Fruit fly (Drosophila melanogaster) whole organism, embryonic: ENCODE results near the gene Cpr65Av.
A peak's percentile ranks its signal among the peaks of the same experiment; 100 is the strongest.

Experiments used
- B-H2 ChIP-seq: fragments of 200-800 bp; sonication (Bioruptor generic); optimal IDR thresholded peaks from 2 replicates; lab custom pipeline; 2018; ENCODE audit warnings: missing biosample characterization, mild to moderate bottlenecking, missing genetic modification characterization
- CG10321 ChIP-seq: fragments of 200-800 bp; sonication (Bioruptor generic); IDR thresholded peaks from 2 replicates; pipeline ENCODE4 v1.3.6; 2022; ENCODE audit warnings: missing biosample characterization, missing genetic modification characterization
- CG10959 ChIP-seq: fragments of 200-800 bp; sonication (Bioruptor generic); IDR thresholded peaks from 2 replicates; pipeline ENCODE4 v1.3.6; 2022; ENCODE audit warnings: missing biosample characterization, missing genetic modification characterization
- CG11723 ChIP-seq: fragments of 200-800 bp; sonication (Bioruptor generic); optimal IDR thresholded peaks from 2 replicates; lab custom pipeline; 2017; ENCODE audit warnings: missing biosample characterization, mild to moderate bottlenecking, missing genetic modification characterization
- CG12219 ChIP-seq: fragments of 200-800 bp; sonication (Bioruptor generic); optimal IDR thresholded peaks from 3 replicates; lab custom pipeline; 2018; ENCODE audit warnings: missing biosample characterization, mild to moderate bottlenecking, missing genetic modification characterization
- CG13287 ChIP-seq: fragments of 200-800 bp; sonication (Bioruptor generic); IDR thresholded peaks from 2 replicates; pipeline ENCODE4 v1.3.6; 2022; ENCODE audit warnings: missing biosample characterization, missing genetic modification characterization; ENCODE audit not compliant: partially characterized antibody
- CG13424 ChIP-seq: fragments of 200-800 bp; sonication (Bioruptor generic); optimal IDR thresholded peaks from 2 replicates; lab custom pipeline; 2019; ENCODE audit warnings: missing biosample characterization, mild to moderate bottlenecking, missing genetic modification characterization, moderate library complexity
- CG15011 ChIP-seq: fragments of 200-800 bp; sonication (Bioruptor generic); optimal IDR thresholded peaks from 3 replicates; lab custom pipeline; 2018; ENCODE audit warnings: missing biosample characterization, mild to moderate bottlenecking, missing genetic modification characterization
- CG16779 ChIP-seq: fragments of 200-800 bp; sonication (Bioruptor generic); IDR thresholded peaks from 2 replicates; pipeline ENCODE4 v1.3.6; 2022; ENCODE audit warnings: missing biosample characterization, missing genetic modification characterization
- CG16863 ChIP-seq: fragments of 200-800 bp; sonication (Bioruptor generic); optimal IDR thresholded peaks from 3 replicates; lab custom pipeline; 2016; ENCODE audit warnings: missing biosample characterization, missing genetic modification characterization
- CG18011 ChIP-seq: fragments of 200-800 bp; sonication (Bioruptor generic); optimal IDR thresholded peaks from 2 replicates; lab custom pipeline; 2017; ENCODE audit warnings: missing biosample characterization, missing genetic modification characterization, mild to moderate bottlenecking, moderate library complexity, missing genotype
- CG32532 ChIP-seq: fragments of 200-800 bp; sonication (Bioruptor generic); IDR thresholded peaks from 2 replicates; pipeline ENCODE4 v1.3.6; 2022; ENCODE audit warnings: missing biosample characterization, missing genetic modification characterization
- CG3995 ChIP-seq: fragments of 200-800 bp; sonication (Bioruptor generic); optimal IDR thresholded peaks from 3 replicates; lab custom pipeline; 2016; ENCODE audit warnings: missing biosample characterization, missing genetic modification characterization
- CG4617 ChIP-seq: fragments of 200-800 bp; sonication (Bioruptor generic); optimal IDR thresholded peaks from 3 replicates; lab custom pipeline; 2016; ENCODE audit warnings: missing biosample characterization, missing genetic modification characterization, borderline replicate concordance
- CG4820 ChIP-seq: fragments of 200-800 bp; sonication (Bioruptor generic); optimal IDR thresholded peaks from 3 replicates; lab custom pipeline; 2016; ENCODE audit warnings: missing biosample characterization, missing genetic modification characterization
- CG4854 ChIP-seq: fragments of 200-800 bp; sonication (Bioruptor generic); optimal IDR thresholded peaks from 2 replicates; lab custom pipeline; 2016; ENCODE audit warnings: missing biosample characterization, missing genetic modification characterization, inconsistent platforms
- CG6791 ChIP-seq: fragments of 200-800 bp; sonication (Bioruptor generic); IDR thresholded peaks from 3 replicates; pipeline ENCODE4 v1.3.6; 2022; ENCODE audit warnings: missing biosample characterization, missing genetic modification characterization; ENCODE audit not compliant: partially characterized antibody
- CG7987 ChIP-seq: fragments of 200-800 bp; sonication (Bioruptor generic); optimal IDR thresholded peaks from 2 replicates; lab custom pipeline; 2018; ENCODE audit warnings: missing biosample characterization, mild to moderate bottlenecking, missing genetic modification characterization, moderate library complexity
- CG8924 ChIP-seq: fragments of 200-800 bp; optimal IDR thresholded peaks from 3 replicates; lab custom pipeline; 2019; ENCODE audit warnings: missing biosample characterization, mild to moderate bottlenecking, missing genetic modification characterization, moderate library complexity
- CG9215 ChIP-seq: fragments of 200-800 bp; sonication (Bioruptor generic); IDR thresholded peaks from 2 replicates; pipeline ENCODE4 v1.3.6; 2022; ENCODE audit warnings: missing biosample characterization, missing genetic modification characterization
- CG9797 ChIP-seq: fragments of 200-800 bp; sonication (Bioruptor generic); optimal IDR thresholded peaks from 3 replicates; lab custom pipeline; 2018; ENCODE audit warnings: missing biosample characterization, mild to moderate bottlenecking, missing genetic modification characterization
- CkIIα-i1 ChIP-seq: fragments of 200-800 bp; sonication (Bioruptor generic); IDR thresholded peaks from 2 replicates; pipeline ENCODE4 v1.3.6; 2022; ENCODE audit warnings: missing biosample characterization, missing genetic modification characterization
- D ChIP-seq, 2 experiments: fragments of 200-800 bp in 1 of 2; fragments of >200 bp in 1 of 2; sonication (Bioruptor generic) in 1 of 2; optimal IDR thresholded peaks; 2 replicates in 1 of 2; 3 replicates in 1 of 2; lab custom pipeline; 2017; ENCODE audit warnings: mild to moderate bottlenecking in 1 of 2, missing biosample characterization in 1 of 2, missing genetic modification characterization in 1 of 2, missing genetic modification reagents in 1 of 2
- Drgx ChIP-seq: fragments of 200-800 bp; sonication (Bioruptor generic); IDR thresholded peaks from 2 replicates; pipeline ENCODE4 v1.3.6; 2022; ENCODE audit warnings: missing biosample characterization, missing genetic modification characterization
- ERR ChIP-seq: fragments of 200-800 bp; sonication (Bioruptor generic); optimal IDR thresholded peaks from 2 replicates; lab custom pipeline; 2016; ENCODE audit warnings: missing biosample characterization, missing genetic modification characterization
- HHEX ChIP-seq: fragments of 200-800 bp; sonication (Bioruptor generic); optimal IDR thresholded peaks from 3 replicates; lab custom pipeline; 2017; ENCODE audit warnings: missing biosample characterization, mild to moderate bottlenecking, missing genetic modification characterization, missing genetic modification reagents
- Jarid2 ChIP-seq: fragments of 200-800 bp; sonication (Bioruptor generic); optimal IDR thresholded peaks from 3 replicates; lab custom pipeline; 2017; ENCODE audit warnings: mild to moderate bottlenecking, missing biosample characterization, missing genetic modification reagents, missing genetic modification characterization
- NC2β ChIP-seq: fragments of 200-800 bp; sonication (Bioruptor generic); optimal IDR thresholded peaks from 2 replicates; lab custom pipeline; 2016; ENCODE audit warnings: missing biosample characterization, missing genetic modification characterization
- NK7.1 ChIP-seq: fragments of 200-800 bp; sonication (Bioruptor generic); optimal IDR thresholded peaks from 3 replicates; lab custom pipeline; 2016; ENCODE audit warnings: missing biosample characterization, missing genetic modification characterization
- NfI ChIP-seq: fragments of 200-800 bp; sonication (Bioruptor generic); optimal IDR thresholded peaks from 3 replicates; lab custom pipeline; 2018; ENCODE audit warnings: missing biosample characterization, mild to moderate bottlenecking, missing genetic modification characterization, moderate library complexity
- Usf ChIP-seq: fragments of 200-800 bp; sonication (Bioruptor generic); optimal IDR thresholded peaks from 2 replicates; lab custom pipeline; 2017; ENCODE audit warnings: missing genotype, missing biosample characterization, missing genetic modification characterization
- al ChIP-seq: fragments of 200-800 bp; sonication (Bioruptor generic); IDR thresholded peaks from 2 replicates; pipeline ENCODE4 v1.3.6; 2022; ENCODE audit warnings: missing biosample characterization, missing genetic modification characterization
- cato ChIP-seq: fragments of 200-800 bp; sonication (Bioruptor generic); optimal IDR thresholded peaks from 2 replicates; lab custom pipeline; 2016; ENCODE audit warnings: missing biosample characterization, missing genetic modification characterization, borderline replicate concordance
- chif ChIP-seq, 2 experiments: fragments of 200-800 bp; sonication (Bioruptor generic); optimal IDR thresholded peaks; 3 replicates each; lab custom pipeline; 2016; ENCODE audit warnings: missing biosample characterization in 2 of 2, missing genetic modification characterization in 2 of 2
- ci ChIP-seq: fragments of 200-800 bp; sonication (Bioruptor generic); IDR thresholded peaks from 3 replicates; pipeline ENCODE4 v1.3.6; 2022; ENCODE audit warnings: missing biosample characterization, missing genetic modification characterization
- crol ChIP-seq: fragments of 200-800 bp; sonication (Bioruptor generic); IDR thresholded peaks from 2 replicates; pipeline ENCODE4 v1.3.6; 2022; ENCODE audit warnings: missing biosample characterization, missing genetic modification characterization
- dimm ChIP-seq: fragments of 200-800 bp; sonication (Bioruptor generic); IDR thresholded peaks from 2 replicates; pipeline ENCODE4 v1.3.6; 2022; ENCODE audit warnings: missing biosample characterization, missing genetic modification characterization
- grau ChIP-seq: fragments of 200-800 bp; optimal IDR thresholded peaks from 3 replicates; lab custom pipeline; 2019; ENCODE audit warnings: missing biosample characterization, mild to moderate bottlenecking, missing genetic modification characterization, moderate library complexity
- inv ChIP-seq: fragments of 200-800 bp; sonication (Bioruptor generic); IDR thresholded peaks from 2 replicates; pipeline ENCODE4 v1.3.6; 2022; ENCODE audit warnings: missing biosample characterization, missing genetic modification characterization; ENCODE audit not compliant: partially characterized antibody
- lab ChIP-seq: fragments of 200-800 bp; sonication (Bioruptor generic); optimal IDR thresholded peaks from 3 replicates; lab custom pipeline; 2017; ENCODE audit warnings: missing biosample characterization, missing genetic modification characterization, mild to moderate bottlenecking, moderate library complexity, missing genetic modification reagents
- lilli ChIP-seq: fragments of 200-800 bp; sonication (Bioruptor generic); optimal IDR thresholded peaks from 3 replicates; lab custom pipeline; 2016; ENCODE audit warnings: missing biosample characterization, missing genetic modification characterization
- mirr ChIP-seq: fragments of 200-800 bp; sonication (Bioruptor generic); optimal IDR thresholded peaks from 3 replicates; lab custom pipeline; 2018; ENCODE audit warnings: missing biosample characterization, mild to moderate bottlenecking, missing genetic modification characterization
- salm ChIP-seq: fragments of 200-800 bp; sonication (Bioruptor generic); optimal IDR thresholded peaks from 2 replicates; lab custom pipeline; 2018; ENCODE audit warnings: missing biosample characterization, mild to moderate bottlenecking, missing genetic modification characterization
- sens-2 ChIP-seq: fragments of 200-800 bp; sonication (Bioruptor generic); IDR thresholded peaks from 2 replicates; pipeline ENCODE4 v1.3.6; 2022; ENCODE audit warnings: missing biosample characterization, missing genetic modification characterization
- slbo ChIP-seq: fragments of 200-800 bp; sonication (Bioruptor generic); IDR thresholded peaks from 2 replicates; pipeline ENCODE4 v1.3.6; 2022; ENCODE audit warnings: missing biosample characterization, missing genetic modification characterization
- sob ChIP-seq: fragments of 200-800 bp; sonication (Bioruptor generic); IDR thresholded peaks from 2 replicates; pipeline ENCODE4 v1.3.6; 2022; ENCODE audit warnings: missing biosample characterization, missing genetic modification characterization
- stwl ChIP-seq: fragments of 200-800 bp; sonication (Bioruptor generic); optimal IDR thresholded peaks from 3 replicates; lab custom pipeline; 2018; ENCODE audit warnings: missing biosample characterization, mild to moderate bottlenecking, missing genetic modification characterization, moderate library complexity

The Cpr65Av gene

DNA sequence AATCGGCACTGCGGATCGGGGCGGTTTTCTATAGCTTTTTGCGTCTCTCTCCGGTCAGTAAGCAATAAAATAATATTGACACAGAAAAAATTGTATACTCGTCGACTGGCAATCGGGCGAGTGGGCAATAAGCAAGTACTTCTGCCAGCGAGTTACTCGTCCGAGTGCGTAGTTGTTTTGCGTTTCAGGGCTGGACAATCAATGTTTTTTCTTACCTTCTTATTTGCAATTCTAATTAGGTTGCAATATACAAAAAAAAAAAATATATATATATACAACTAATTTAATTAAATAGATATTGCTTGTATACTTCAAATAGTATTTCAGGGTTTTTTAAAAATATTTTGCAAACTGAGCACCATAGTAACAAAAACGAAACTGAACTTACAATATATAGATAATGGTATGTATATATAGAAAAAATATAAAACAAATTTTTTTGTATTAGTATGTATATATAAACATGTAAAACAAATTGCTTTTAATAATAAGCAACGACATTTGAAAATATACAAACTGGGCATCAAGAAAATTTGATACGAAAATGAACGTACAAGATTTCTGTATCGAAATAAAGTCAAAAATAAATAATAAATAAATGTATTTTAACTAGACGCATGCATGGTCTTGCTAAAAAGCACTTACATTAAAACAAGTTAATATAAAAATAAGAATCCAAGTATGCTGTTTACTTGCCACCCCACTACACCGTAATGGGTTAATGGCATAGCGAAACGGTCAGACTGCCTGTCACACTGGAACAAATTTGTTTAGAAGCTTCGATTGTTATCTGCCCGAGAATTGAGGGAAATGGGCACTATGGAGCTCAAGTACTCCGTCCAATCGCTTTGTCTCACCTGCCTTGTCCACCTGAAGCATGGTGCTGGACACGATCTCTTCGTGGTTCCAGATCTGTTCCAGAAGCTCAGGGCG lies 49.5 kb upstream of the Cpr65Av start, which contains the start of the genes D19A and CG7386:
TSS of gene D19A (minus strand) at position 129 of the 933 bp plus-strand sequence.
TSS of gene CG7386 (plus strand) at position 751 of the 933 bp plus-strand sequence.
- TF ChIP-seq CG10321 (GFP tag; lab: Robert Waterston, UW) (no peak), salm (tag; lab: Kevin White, UChicago) (no peak), CG10959 (GFP tag; lab: Robert Waterston, UW) (peak; percentile 71), slbo (GFP tag; lab: Robert Waterston, UW) (peak; percentile 86), lilli (GFP tag; lab: Kevin White, UChicago) (peak; percentile 70), chif (GFP tag; optimal IDR thresholded peaks at IDR 0.05; lab: Kevin White, UChicago) (peak in 1 of 2 experiments; percentile 40), al (peak; percentile 49), crol (GFP tag; lab: Robert Waterston, UW) (no peak), CG6791 (GFP tag; lab: Robert Waterston, UW) (peak; percentile 41; the same call in 1 of the 3 replicates), B-H2 (GFP tag; lab: Kevin White, UChicago) (peak; percentile 54), D (optimal IDR thresholded peaks at IDR 0.05; lab: Kevin White, UChicago) (no peak), D (GFP tag; optimal IDR thresholded peaks at IDR 0.05; lab: Kevin White, UChicago) (peak; percentile 14), CG18011 (GFP tag; lab: Kevin White, UChicago) (no peak), NC2β (GFP tag; lab: Kevin White, UChicago) (peak; percentile 31), CG4617 (GFP tag; lab: Kevin White, UChicago) (peak; percentile 7), NK7.1 (GFP tag; lab: Kevin White, UChicago) (no peak), CG13424 (peak; percentile 68), cato (GFP tag; lab: Kevin White, UChicago) (no peak), inv (GFP tag; lab: Robert Waterston, UW) (0 out of 2 replicates have a peak, but pooled peaks have one; percentile 21), CG32532 (peak; percentile 80), CG9215 (peak; percentile 22; the same call in 1 of the 2 replicates), sob (GFP tag; lab: Robert Waterston, UW) (peak; percentile 70), NfI (peak; percentile 45), stwl (tag; lab: Kevin White, UChicago) (peak; percentile 62), sens-2 (GFP tag; lab: Robert Waterston, UW) (0 out of 2 replicates have a peak, but pooled peaks have one; percentile 17), CG7987 (GFP tag; lab: Kevin White, UChicago) (peak; percentile 30), CG9797 (GFP tag; lab: Kevin White, UChicago) (no peak), ERR (GFP tag; lab: Kevin White, UChicago) (peak; percentile 2), lab (GFP tag; lab: Kevin White, UChicago) (peak; percentile 59), CG4820 (GFP tag; lab: Kevin White, UChicago) (peak; percentile 13), HHEX (peak; percentile 4), Drgx (GFP tag; lab: Robert Waterston, UW) (peak; percentile 55), CkIIα-i1 (GFP tag; lab: Robert Waterston, UW) (no peak), mirr (peak; percentile 37), CG3995 (GFP tag; lab: Kevin White, UChicago) (no peak), Jarid2 (no peak), CG4854 (no peak), CG16779 (GFP tag; lab: Robert Waterston, UW) (0 out of 2 replicates have a peak, but pooled peaks have one; percentile 20), dimm (GFP tag; lab: Robert Waterston, UW) (no peak), CG12219 (GFP tag; lab: Kevin White, UChicago) (peak; percentile 42), grau (peak; percentile 49), CG16863 (GFP tag; lab: Kevin White, UChicago) (peak; percentile 32), CG13287 (GFP tag; lab: Robert Waterston, UW) (peak; percentile 18; the same call in 1 of the 2 replicates), CG8924 (tag; lab: Kevin White, UChicago) (peak; percentile 69), CG15011 (GFP tag; lab: Kevin White, UChicago) (no peak), Usf (GFP tag; lab: Kevin White, UChicago) (no peak), ci (GFP tag; lab: Robert Waterston, UW) (peak; percentile 75), CG11723 (peak; percentile 16)
